Worm (Caenorhabditis elegans) whole organism, late embryonic: ENCODE data around the gene F36F12.7.

Source experiments
- C38D4.7 ChIP-seq: fragments of 200-800 bp; sonication (Bioruptor generic); optimal IDR thresholded peaks from 2 replicates; lab custom pipeline; 2018; ENCODE audit warnings: mild to moderate bottlenecking, missing genetic modification characterization, moderate library complexity, missing compliant biosample characterization
- F13H6.1 ChIP-seq: sonication (generic microtip); optimal IDR thresholded peaks from 2 replicates; lab custom pipeline; 2016; ENCODE audit warnings: missing genetic modification characterization, missing compliant biosample characterization
- K02D7.2 ChIP-seq: sonication (generic microtip); optimal IDR thresholded peaks from 2 replicates; lab custom pipeline; 2017; ENCODE audit warnings: mild to moderate bottlenecking, missing genetic modification characterization, missing compliant biosample characterization
- K09A11.1 ChIP-seq: sonication (generic microtip); optimal IDR thresholded peaks from 2 replicates; lab custom pipeline; 2017; ENCODE audit warnings: antibody characterized with exemption, mild to moderate bottlenecking, missing genetic modification characterization, missing compliant biosample characterization; ENCODE audit not compliant: insufficient read depth
- ama-1 ChIP-seq: fragments of 150-350 bp; optimal IDR thresholded peaks from 2 replicates; lab custom pipeline; 2014
- ceh-14 ChIP-seq: sonication (generic microtip); optimal IDR thresholded peaks from 2 replicates; lab custom pipeline; 2016; ENCODE audit warnings: missing genotype, missing genetic modification characterization, missing compliant biosample characterization
- ceh-18 ChIP-seq: sonication (generic microtip); optimal IDR thresholded peaks from 2 replicates; lab custom pipeline; 2016; ENCODE audit warnings: missing genetic modification characterization, missing compliant biosample characterization
- ceh-19 ChIP-seq: fragments of 200-800 bp; sonication (Bioruptor generic); optimal IDR thresholded peaks from 2 replicates; lab custom pipeline; 2018; ENCODE audit warnings: mild to moderate bottlenecking, missing genetic modification characterization, missing compliant biosample characterization
- ceh-34 ChIP-seq: sonication (generic microtip); optimal IDR thresholded peaks from 2 replicates; lab custom pipeline; 2016; ENCODE audit warnings: mild to moderate bottlenecking, missing genetic modification characterization, missing compliant biosample characterization
- ceh-45 ChIP-seq: fragments of 200-800 bp; sonication (Bioruptor generic); IDR thresholded peaks from 2 replicates; pipeline ENCODE4 v1.3.6; 2022; ENCODE audit warnings: missing genetic modification reagents, missing genetic modification characterization, missing compliant biosample characterization
- ceh-48 ChIP-seq: sonication (generic microtip); optimal IDR thresholded peaks from 2 replicates; lab custom pipeline; 2016; ENCODE audit warnings: missing genetic modification characterization, inconsistent platforms, missing compliant biosample characterization
- ceh-6 ChIP-seq: fragments of 200-800 bp; sonication (Bioruptor generic); optimal IDR thresholded peaks from 2 replicates; lab custom pipeline; 2018; ENCODE audit warnings: mild to moderate bottlenecking, missing genetic modification characterization, missing compliant biosample characterization
- dmd-4 ChIP-seq: sonication (generic microtip); optimal IDR thresholded peaks from 2 replicates; lab custom pipeline; 2016; ENCODE audit warnings: borderline replicate concordance, missing genetic modification characterization, missing compliant biosample characterization
- dve-1 ChIP-seq: sonication (generic microtip); optimal IDR thresholded peaks from 2 replicates; lab custom pipeline; 2017; ENCODE audit warnings: antibody characterized with exemption, mild to moderate bottlenecking, missing genetic modification characterization, missing compliant biosample characterization
- elt-2 ChIP-seq: sonication (generic microtip); optimal IDR thresholded peaks from 2 replicates; lab custom pipeline; 2016; ENCODE audit warnings: missing genetic modification reagents, missing genetic modification characterization, missing compliant biosample characterization
- elt-4 ChIP-seq: sonication (generic microtip); optimal IDR thresholded peaks from 2 replicates; lab custom pipeline; 2016; ENCODE audit warnings: missing genetic modification characterization, missing compliant biosample characterization
- ets-4 ChIP-seq: sonication (generic microtip); optimal IDR thresholded peaks from 2 replicates; lab custom pipeline; 2016; ENCODE audit warnings: missing genetic modification characterization, missing compliant biosample characterization
- fax-1 ChIP-seq: sonication (generic microtip); optimal IDR thresholded peaks from 2 replicates; lab custom pipeline; 2016; ENCODE audit warnings: missing genotype, missing genetic modification characterization, missing compliant biosample characterization
- gmeb-2 ChIP-seq: sonication (generic microtip); optimal IDR thresholded peaks from 2 replicates; lab custom pipeline; 2016; ENCODE audit warnings: missing genetic modification characterization, inconsistent platforms, missing compliant biosample characterization
- hlh-13 ChIP-seq: fragments of 200-800 bp; sonication (Bioruptor generic); optimal IDR thresholded peaks from 2 replicates; lab custom pipeline; 2018; ENCODE audit warnings: mild to moderate bottlenecking, missing genetic modification characterization, missing compliant biosample characterization
- hlh-30 ChIP-seq: sonication (generic microtip); optimal IDR thresholded peaks from 2 replicates; lab custom pipeline; 2017; ENCODE audit warnings: antibody characterized with exemption, missing genetic modification characterization, missing compliant biosample characterization; ENCODE audit not compliant: insufficient read depth
- hlh-6 ChIP-seq: sonication (generic microtip); optimal IDR thresholded peaks from 2 replicates; lab custom pipeline; 2016; ENCODE audit warnings: missing genotype, missing genetic modification characterization, missing compliant biosample characterization
- lim-6 ChIP-seq: sonication (generic microtip); optimal IDR thresholded peaks from 2 replicates; lab custom pipeline; 2016; ENCODE audit warnings: missing genetic modification characterization, missing compliant biosample characterization
- lin-11 ChIP-seq: fragments of 200-800 bp; sonication (Bioruptor generic); optimal IDR thresholded peaks from 2 replicates; lab custom pipeline; 2018; ENCODE audit warnings: mild to moderate bottlenecking, missing genetic modification characterization, missing compliant biosample characterization
- mec-3 ChIP-seq: sonication (generic microtip); optimal IDR thresholded peaks from 2 replicates; lab custom pipeline; 2016; ENCODE audit warnings: borderline replicate concordance, missing genetic modification characterization, missing compliant biosample characterization
- nhr-232 ChIP-seq: sonication (generic microtip); optimal IDR thresholded peaks from 2 replicates; lab custom pipeline; 2016; ENCODE audit warnings: missing genetic modification characterization, missing compliant biosample characterization
- pag-3 ChIP-seq: sonication (generic microtip); optimal IDR thresholded peaks from 2 replicates; lab custom pipeline; 2016; ENCODE audit warnings: missing compliant biosample characterization, missing genetic modification characterization, borderline replicate concordance
- pat-9 ChIP-seq: fragments of 200-800 bp; sonication (Bioruptor generic); optimal IDR thresholded peaks from 2 replicates; lab custom pipeline; 2018; ENCODE audit warnings: mild to moderate bottlenecking, missing genetic modification characterization, moderate library complexity, missing compliant biosample characterization
- pax-1 ChIP-seq: fragments of 150-350 bp; optimal IDR thresholded peaks from 2 replicates; lab custom pipeline; 2014; ENCODE audit warnings: missing biosample characterization, missing genetic modification characterization
- ref-2 ChIP-seq: sonication (generic microtip); optimal IDR thresholded peaks from 2 replicates; lab custom pipeline; 2016; ENCODE audit warnings: missing genetic modification characterization, missing compliant biosample characterization
- sox-4 ChIP-seq: sonication (generic microtip); optimal IDR thresholded peaks from 2 replicates; lab custom pipeline; 2017; ENCODE audit warnings: mild to moderate bottlenecking, missing genetic modification characterization, inconsistent platforms, missing compliant biosample characterization
- tbx-7 ChIP-seq: sonication (generic microtip); optimal IDR thresholded peaks from 2 replicates; lab custom pipeline; 2016; ENCODE audit warnings: missing genotype, missing genetic modification characterization, missing compliant biosample characterization
- ttx-3 ChIP-seq: sonication (generic microtip); optimal IDR thresholded peaks from 2 replicates; lab custom pipeline; 2016; ENCODE audit warnings: missing genetic modification reagents, missing genetic modification characterization, missing compliant biosample characterization
- unc-3 ChIP-seq, 2 experiments: fragments of 200-800 bp in 1 of 2; sonication (Bioruptor generic) in 1 of 2; sonication (generic microtip) in 1 of 2; conservative IDR thresholded peaks in 1 of 2; optimal IDR thresholded peaks in 1 of 2; 2 replicates each; pipeline versions ENCODE4 v1.3.6 to Lab custom; 2016 to 2022; ENCODE audit warnings: missing compliant biosample characterization in 2 of 2, missing genetic modification characterization in 2 of 2, missing genetic modification reagents in 1 of 2
- unc-55 ChIP-seq: sonication (generic microtip); optimal IDR thresholded peaks from 2 replicates; lab custom pipeline; 2017; ENCODE audit warnings: missing biosample characterization, missing genetic modification reagents, missing genetic modification characterization

Gene F36F12.7

DNA sequence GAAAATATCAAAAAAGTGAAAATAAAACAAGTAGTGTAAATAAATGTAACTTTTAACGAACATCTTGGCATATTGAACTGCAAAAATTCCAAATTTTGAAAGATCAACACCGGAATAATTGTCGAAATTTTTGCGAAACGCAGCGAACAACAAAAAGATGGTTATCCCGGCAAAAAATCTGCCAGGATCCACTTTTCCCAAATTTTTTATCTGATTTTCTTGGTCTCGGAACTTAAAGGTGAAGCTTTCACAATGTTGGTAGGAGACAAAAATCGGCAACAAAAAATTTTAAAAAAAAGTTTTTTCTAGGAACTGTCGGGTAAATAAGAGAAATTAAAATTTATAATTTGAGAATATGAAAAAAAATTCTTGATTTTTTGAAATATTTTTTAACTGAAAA, 19.4 kb downstream of the F36F12.7 start, which contains the start of gene bgnt-1.2:
TSS of gene bgnt-1.2 (minus strand) at position 101 of the 400 bp plus-strand sequence.
- TF ChIP-seq lim-6 (tag; lab: Kevin White, UChicago): no peak
- TF ChIP-seq elt-2: no peak
- no peak for TF ChIP-seq gmeb-2
- no peak for TF ChIP-seq ref-2
- no peak for TF ChIP-seq lin-11 (tag; lab: Kevin White, UChicago)
- TF ChIP-seq ceh-19 (GFP tag; lab: Kevin White, UChicago): no peak
- no peak for TF ChIP-seq ceh-48
- no peak for TF ChIP-seq hlh-30 (tag; lab: Kevin White, UChicago)
- TF ChIP-seq fax-1 (tag; lab: Kevin White, UChicago): no peak
- no peak for TF ChIP-seq mec-3 (tag; lab: Kevin White, UChicago)
- no peak for TF ChIP-seq hlh-6 (tag; lab: Kevin White, UChicago)

DNA sequence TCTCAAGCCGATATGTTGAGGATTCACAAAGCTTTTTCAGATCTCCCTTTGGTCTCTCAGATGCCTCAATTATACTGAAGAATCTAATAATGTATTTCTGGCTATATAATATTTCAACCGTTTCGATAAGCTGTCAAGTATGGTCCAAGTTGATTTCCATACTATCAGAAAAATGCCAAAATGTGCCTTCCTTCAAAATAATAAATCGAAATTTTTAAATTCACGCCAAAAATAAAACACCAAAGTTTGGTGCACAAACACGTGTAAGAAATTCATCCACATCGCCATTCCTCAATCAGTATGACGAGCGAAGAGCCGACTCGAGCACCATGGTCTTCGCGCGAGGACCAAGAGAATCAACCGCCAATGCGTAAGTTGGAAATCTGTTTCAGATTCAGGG, 20.4 kb downstream of the F36F12.7 start, which contains the start of gene F22F7.11:
TSS of gene F22F7.11 (plus strand) at position 301 of the 400 bp plus-strand sequence.
- TF ChIP-seq sox-4 (tag; lab: Kevin White, UChicago) (no peak), ceh-34 (tag; lab: Kevin White, UChicago) (no peak), ceh-48 (no peak), ref-2 (no peak), lin-11 (tag; lab: Kevin White, UChicago) (no peak), hlh-13 (GFP tag; lab: Kevin White, UChicago) (no peak), pat-9 (no peak), tbx-7 (tag; lab: Kevin White, UChicago) (no peak), pax-1 (tag; lab: Kevin White, UChicago) (no peak), gmeb-2 (no peak), dmd-4 (tag; lab: Kevin White, UChicago) (no peak), elt-4 (no peak), unc-55 (no peak)
- TF ChIP-seq, all 69 proteins: peak for 0

DNA sequence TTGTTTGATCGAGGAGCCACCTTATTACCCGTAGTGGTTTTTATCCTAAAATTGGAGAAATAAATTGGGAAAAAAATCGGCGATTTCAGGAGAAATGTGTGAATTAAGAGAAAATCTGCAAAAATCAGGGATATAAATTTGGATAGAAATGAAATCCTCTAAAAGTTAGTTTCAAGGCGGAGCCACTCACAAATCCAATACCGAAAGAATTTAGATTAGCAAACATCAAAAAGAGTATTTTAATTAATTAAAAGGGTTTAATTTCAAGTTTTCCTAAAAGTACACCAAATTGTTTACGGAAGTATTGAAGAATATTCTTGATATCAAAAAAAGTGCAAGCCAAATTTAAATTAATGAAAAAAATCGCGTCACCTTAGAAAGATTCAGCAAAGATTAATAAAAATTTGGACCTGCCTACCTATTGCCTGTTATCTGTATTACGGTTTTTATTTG, 22.8 kb downstream of the F36F12.7 start, which contains the start of gene F22F7.8:
TSS of gene F22F7.8 (minus strand) at position 51 of the 453 bp plus-strand sequence.
- TF ChIP-seq ceh-14 (tag; lab: Kevin White, UChicago): no peak
- TF ChIP-seq fax-1 (tag; lab: Kevin White, UChicago): no peak
- no peak for TF ChIP-seq ceh-18
- no peak for TF ChIP-seq pax-1 (tag; lab: Kevin White, UChicago)
- TF ChIP-seq hlh-13 (GFP tag; lab: Kevin White, UChicago): no peak
- no peak for TF ChIP-seq mec-3 (tag; lab: Kevin White, UChicago)
- TF ChIP-seq ets-4 (tag; lab: Kevin White, UChicago): no peak
- no peak for TF ChIP-seq ttx-3
- no peak for TF ChIP-seq C38D4.7 (GFP tag; lab: Kevin White, UChicago)
- TF ChIP-seq pag-3 (tag; lab: Kevin White, UChicago): no peak
- no peak for TF ChIP-seq ceh-6 (GFP tag; lab: Kevin White, UChicago)
- no peak for TF ChIP-seq unc-3 (GFP tag; conservative IDR thresholded peaks at IDR 0.05; lab: Robert Waterston, UW)
- no peak for TF ChIP-seq unc-3 (tag; optimal IDR thresholded peaks at IDR 0.05; lab: Kevin White, UChicago)
- no peak for TF ChIP-seq K09A11.1 (tag; lab: Kevin White, UChicago)
- TF ChIP-seq ama-1 (lab: Kevin White, UChicago): no peak
- TF ChIP-seq, all 69 proteins: peak for 0

DNA sequence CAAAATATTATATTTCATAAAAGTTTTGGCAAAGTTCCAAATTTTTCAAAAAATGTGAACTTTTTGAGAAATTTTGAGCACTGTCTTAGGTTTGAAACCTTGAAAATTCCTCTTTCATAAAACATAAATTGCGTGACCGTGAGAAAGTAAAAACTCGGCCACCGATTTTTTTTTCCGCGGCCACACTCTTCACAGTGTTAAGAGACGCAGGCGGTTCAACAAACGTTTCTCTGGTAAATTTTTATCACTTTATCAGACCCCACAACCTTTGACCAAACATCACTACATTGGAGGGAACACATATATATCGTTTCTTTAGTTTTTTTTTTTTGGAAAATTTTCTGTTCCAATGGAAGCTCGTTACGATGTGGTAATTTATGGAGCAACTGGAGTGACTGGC, 23.4 kb downstream of the F36F12.7 start, which contains the start of gene F22F7.2:
TSS of gene F22F7.2 (plus strand) at position 266 of the 400 bp plus-strand sequence.
- TF ChIP-seq C38D4.7 (GFP tag; lab: Kevin White, UChicago) (no peak), elt-2 (peak; percentile 6)

DNA sequence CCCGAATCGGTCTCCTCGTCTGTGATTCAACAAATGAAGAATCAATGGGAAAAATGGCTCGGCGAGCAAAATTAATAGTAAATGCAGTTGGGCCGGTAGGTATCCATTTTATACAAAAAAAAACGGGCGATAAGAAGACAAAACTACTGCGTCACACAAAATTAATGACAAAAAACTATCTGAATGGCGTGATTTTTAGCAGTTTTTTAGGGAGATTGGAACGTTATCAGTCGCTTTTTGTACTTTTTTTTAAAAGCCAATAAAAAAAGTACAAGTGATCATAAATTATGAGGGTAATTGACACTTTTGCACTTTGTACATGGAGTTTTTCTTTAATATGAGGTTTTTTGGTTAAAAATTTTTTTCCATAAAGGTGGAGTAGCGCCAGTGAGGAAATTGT, 24.0 kb downstream of the F36F12.7 start:
- no peak for TF ChIP-seq nhr-232 (tag; lab: Kevin White, UChicago)
- TF ChIP-seq ceh-45 (GFP tag; lab: Robert Waterston, UW): no peak
- no peak for TF ChIP-seq K02D7.2 (tag; lab: Kevin White, UChicago)
- no peak for TF ChIP-seq dve-1 (tag; lab: Kevin White, UChicago)
- no peak for TF ChIP-seq pag-3 (tag; lab: Kevin White, UChicago)
- TF ChIP-seq ceh-19 (GFP tag; lab: Kevin White, UChicago): no peak
- TF ChIP-seq F13H6.1 (tag; lab: Kevin White, UChicago): no peak
